Worm (Caenorhabditis elegans): Measurements from ENCODE around the gene C37E2.2.

Gene C37E2.2

ce11 chrX:14173850-14174249, 2.0 kb upstream of the C37E2.2 start, which contains the start of gene idhb-1 (continued):
- TF ChIP-seq pha-4 (tag; optimal IDR thresholded peaks at IDR 0.05): peak; percentile 30
- no peak for TF ChIP-seq gei-17 (GFP tag; optimal IDR thresholded peaks at IDR 0.05)
- no peak for TF ChIP-seq die-1 (tag; optimal IDR thresholded peaks at IDR 0.05)
- no peak for TF ChIP-seq zim-3 (tag; optimal IDR thresholded peaks at IDR 0.05)
- no peak for TF ChIP-seq aptf-2 (GFP tag; conservative IDR thresholded peaks at IDR 0.05)
- TF ChIP-seq ztf-28 (GFP tag; IDR thresholded peaks at IDR 0.05): no peak
- no peak for TF ChIP-seq attf-3 (GFP tag; conservative IDR thresholded peaks at IDR 0.05)
- TF ChIP-seq ztf-25 (GFP tag; IDR thresholded peaks at IDR 0.05): no peak
- TF ChIP-seq cebp-2 (GFP tag; IDR thresholded peaks at IDR 0.05): no peak
- TF ChIP-seq snpc-3.4 (tag; optimal IDR thresholded peaks at IDR 0.05): no peak
- TF ChIP-seq lin-54 (GFP tag; optimal IDR thresholded peaks at IDR 0.05): no peak
- no peak for TF ChIP-seq dpl-1 (GFP tag; optimal IDR thresholded peaks at IDR 0.05)
- TF ChIP-seq let-526 (GFP tag; IDR thresholded peaks at IDR 0.05): 0 out of 2 replicates have a peak, but pooled peaks have one; percentile 51

- TF ChIP-seq cebp-1 (GFP tag; IDR thresholded peaks at IDR 0.05) (no peak), cebp-1 (tag; optimal IDR thresholded peaks at IDR 0.05) (no peak), zim-3 (tag; optimal IDR thresholded peaks at IDR 0.05) (no peak)
These were observed 2.8 kb downstream of the C37E2.2 start, which contains the start of gene C37E2.10 for ce11 chrX:14178688-14179087. TSS of gene C37E2.10 (plus strand) at chrX:14178988.

DNA sequence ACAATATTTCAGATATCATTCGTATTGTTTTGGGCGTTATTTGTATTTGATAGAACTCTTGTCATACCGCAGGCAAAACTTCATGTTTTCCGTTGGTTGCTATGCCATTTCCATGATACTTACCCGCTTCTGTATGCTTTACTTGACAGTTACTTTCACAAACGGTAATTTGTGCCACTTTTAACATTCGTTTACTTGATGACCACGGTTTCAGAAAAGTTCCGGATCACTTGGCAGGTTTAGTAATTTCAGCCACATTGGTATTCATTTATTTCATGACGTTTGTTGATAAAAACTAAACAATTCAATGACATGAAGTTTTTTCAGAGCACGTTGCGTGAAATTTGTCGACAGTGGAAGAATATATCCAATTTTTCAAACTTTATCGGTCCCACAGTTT, 3.6 kb downstream of the C37E2.2 start:
- TF ChIP-seq aptf-2 (GFP tag; conservative IDR thresholded peaks at IDR 0.05): no peak
- TF ChIP-seq nhr-90 (tag; optimal IDR thresholded peaks at IDR 0.05): no peak
- TF ChIP-seq ceh-79 (tag; optimal IDR thresholded peaks at IDR 0.05): no peak
- no peak for TF ChIP-seq mcd-1 (GFP tag; IDR thresholded peaks at IDR 0.05)
- no peak for TF ChIP-seq ekl-4 (GFP tag; IDR thresholded peaks at IDR 0.05)
- no peak for TF ChIP-seq ztf-18 (tag; optimal IDR thresholded peaks at IDR 0.05)
- TF ChIP-seq bed-1 (GFP tag; IDR thresholded peaks at IDR 0.05): no peak
- no peak for TF ChIP-seq Y79H2A.3 (GFP tag; conservative IDR thresholded peaks at IDR 0.05)
- no peak for TF ChIP-seq ztf-25 (GFP tag; IDR thresholded peaks at IDR 0.05)
- no peak for TF ChIP-seq ceh-91 (GFP tag; IDR thresholded peaks at IDR 0.05)
- TF ChIP-seq F49E8.2 (tag; optimal IDR thresholded peaks at IDR 0.05; ENCODE audit: insufficient read depth): no peak
- no peak for TF ChIP-seq hrde-1 (tag; optimal IDR thresholded peaks at IDR 0.05; ENCODE audit: borderline replicate concordance)
- no peak for TF ChIP-seq chd-7 (tag; optimal IDR thresholded peaks at IDR 0.05)
- TF ChIP-seq attf-6 (GFP tag; IDR thresholded peaks at IDR 0.05): no peak
- no peak for TF ChIP-seq ztf-28 (GFP tag; IDR thresholded peaks at IDR 0.05)
- no peak for TF ChIP-seq atf-7 (tag; optimal IDR thresholded peaks at IDR 0.05)
- TF ChIP-seq Y67H2A.10 (GFP tag; conservative IDR thresholded peaks at IDR 0.05): no peak
- TF ChIP-seq ccch-3 (GFP tag; optimal IDR thresholded peaks at IDR 0.05): no peak

DNA sequence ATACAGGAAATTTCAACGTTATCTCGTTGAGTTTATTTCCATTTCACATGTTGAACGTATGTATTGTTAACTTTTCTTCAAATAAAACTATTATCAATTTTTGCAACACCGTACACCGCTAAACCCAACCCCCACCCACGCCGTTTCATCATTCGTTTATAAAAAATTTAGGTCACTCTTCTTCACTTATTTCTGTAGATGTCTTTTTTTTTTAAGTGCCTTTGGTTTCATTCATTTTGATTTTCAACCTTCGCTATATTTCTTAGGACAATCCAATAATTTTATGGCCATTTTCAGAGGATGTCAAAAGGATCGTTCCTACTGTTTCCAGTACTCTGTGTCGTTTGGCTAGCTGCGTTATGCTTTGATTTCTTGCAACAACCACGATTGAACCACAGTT, 4.3 kb downstream of the C37E2.2 start, which contains the start of gene C37E2.3:
TSS of gene C37E2.3 (plus strand) at position 301 of the 400 bp plus-strand sequence.
- no peak for TF ChIP-seq madf-10 (tag; optimal IDR thresholded peaks at IDR 0.05)
- TF ChIP-seq ztf-22 (GFP tag; optimal IDR thresholded peaks at IDR 0.05): no peak
- TF ChIP-seq bed-1 (GFP tag; IDR thresholded peaks at IDR 0.05): no peak
- no peak for TF ChIP-seq let-607 (tag; optimal IDR thresholded peaks at IDR 0.05)
- TF ChIP-seq ceh-40 (GFP tag; IDR thresholded peaks at IDR 0.05): no peak
- TF ChIP-seq fkh-3 (tag; optimal IDR thresholded peaks at IDR 0.05): no peak
- no peak for TF ChIP-seq nhr-120 (GFP tag; IDR thresholded peaks at IDR 0.05)
- TF ChIP-seq ceh-91 (GFP tag; IDR thresholded peaks at IDR 0.05): no peak
- no peak for TF ChIP-seq mxl-1 (tag; optimal IDR thresholded peaks at IDR 0.05)
- TF ChIP-seq sdz-38 (tag; optimal IDR thresholded peaks at IDR 0.05): no peak
- TF ChIP-seq unc-130 (GFP tag; optimal IDR thresholded peaks at IDR 0.05): no peak
- no peak for TF ChIP-seq lin-26 (GFP tag; IDR thresholded peaks at IDR 0.05)
- TF ChIP-seq lag-1 (GFP tag; IDR thresholded peaks at IDR 0.05): no peak
- TF ChIP-seq T07F8.4 (tag; optimal IDR thresholded peaks at IDR 0.05): no peak
- no peak for TF ChIP-seq nfya-2 (GFP tag; IDR thresholded peaks at IDR 0.05)

All from whole organism, young adult.